Worm (Caenorhabditis elegans) whole organism, mixed stage, embryonic: ENCODE measurements around the gene srbc-54.

Experiments used
- M03D4.4 ChIP-seq: sonication (generic microtip); optimal IDR thresholded peaks from 2 replicates; lab custom pipeline; 2017; ENCODE audit warnings: mild to moderate bottlenecking, missing genetic modification characterization, missing compliant biosample characterization
- bed-3 ChIP-seq: fragments of 200-800 bp; sonication (Bioruptor generic); optimal IDR thresholded peaks from 3 replicates; lab custom pipeline; 2018; ENCODE audit warnings: mild to moderate bottlenecking, missing genetic modification characterization, moderate library complexity, missing compliant biosample characterization
- blmp-1 ChIP-seq: fragments of 150-350 bp; optimal IDR thresholded peaks from 2 replicates; lab custom pipeline; 2014; ENCODE audit warnings: missing biosample characterization, missing genetic modification characterization
- ceh-39 ChIP-seq: fragments of 150-350 bp; optimal IDR thresholded peaks from 2 replicates; lab custom pipeline; 2014; ENCODE audit warnings: missing biosample characterization, missing genetic modification characterization
- ceh-43 ChIP-seq: fragments of 200-800 bp; sonication (Bioruptor generic); optimal IDR thresholded peaks from 2 replicates; lab custom pipeline; 2018; ENCODE audit warnings: mild to moderate bottlenecking, missing genetic modification characterization, moderate library complexity, missing compliant biosample characterization
- ceh-83 ChIP-seq: fragments of 200-800 bp; sonication (Bioruptor generic); optimal IDR thresholded peaks from 2 replicates; lab custom pipeline; 2018; ENCODE audit warnings: mild to moderate bottlenecking, missing genetic modification characterization, missing compliant biosample characterization
- ces-1 ChIP-seq: fragments of 150-350 bp; optimal IDR thresholded peaks from 2 replicates; lab custom pipeline; 2014; ENCODE audit warnings: missing biosample characterization, missing genetic modification reagents, missing genetic modification characterization
- cnd-1 ChIP-seq: fragments of 200-800 bp; sonication (Bioruptor generic); optimal IDR thresholded peaks from 2 replicates; lab custom pipeline; 2018; ENCODE audit warnings: mild to moderate bottlenecking, missing genetic modification characterization, missing compliant biosample characterization
- drap-1 ChIP-seq: fragments of 200-800 bp; sonication (Bioruptor generic); optimal IDR thresholded peaks from 3 replicates; lab custom pipeline; 2018; ENCODE audit warnings: mild to moderate bottlenecking, missing genetic modification characterization, missing compliant biosample characterization
- elt-1 ChIP-seq: sonication (generic microtip); optimal IDR thresholded peaks from 2 replicates; lab custom pipeline; 2017; ENCODE audit warnings: missing genetic modification characterization, mild to moderate bottlenecking, missing compliant biosample characterization, antibody characterized with exemption, moderate library complexity, borderline replicate concordance; ENCODE audit not compliant: insufficient read depth
- elt-3 ChIP-seq: fragments of 150-350 bp; optimal IDR thresholded peaks from 2 replicates; lab custom pipeline; 2014; ENCODE audit warnings: missing biosample characterization, missing genetic modification characterization
- flh-1 ChIP-seq: fragments of 200-800 bp; sonication (Bioruptor generic); optimal IDR thresholded peaks from 2 replicates; lab custom pipeline; 2018; ENCODE audit warnings: mild to moderate bottlenecking, missing genetic modification characterization, moderate library complexity, missing compliant biosample characterization
- ham-2 ChIP-seq: fragments of 200-800 bp; sonication (Bioruptor generic); optimal IDR thresholded peaks from 2 replicates; lab custom pipeline; 2018; ENCODE audit warnings: mild to moderate bottlenecking, missing genetic modification characterization, missing compliant biosample characterization
- hlh-1 ChIP-seq: fragments of 150-350 bp; optimal IDR thresholded peaks from 2 replicates; lab custom pipeline; 2014; ENCODE audit warnings: missing biosample characterization, missing genetic modification reagents, missing genetic modification characterization
- lin-32 ChIP-seq: fragments of 200-800 bp; sonication (Bioruptor generic); optimal IDR thresholded peaks from 2 replicates; lab custom pipeline; 2018; ENCODE audit warnings: mild to moderate bottlenecking, missing genetic modification characterization, missing compliant biosample characterization
- mab-5 ChIP-seq: fragments of 150-350 bp; optimal IDR thresholded peaks from 2 replicates; lab custom pipeline; 2014; ENCODE audit warnings: missing biosample characterization, missing genetic modification characterization
- mls-2 ChIP-seq: sonication (generic microtip); optimal IDR thresholded peaks from 2 replicates; lab custom pipeline; 2016; ENCODE audit warnings: mild to moderate bottlenecking, missing genetic modification characterization, moderate library complexity, missing compliant biosample characterization
- nhr-12 ChIP-seq: fragments of 150-350 bp; optimal IDR thresholded peaks from 2 replicates; lab custom pipeline; 2014; ENCODE audit warnings: missing biosample characterization, missing genetic modification characterization
- nhr-2 ChIP-seq: fragments of 150-350 bp; optimal IDR thresholded peaks from 2 replicates; lab custom pipeline; 2014; ENCODE audit warnings: missing biosample characterization, missing genetic modification characterization
- nhr-237 ChIP-seq: fragments of 150-350 bp; optimal IDR thresholded peaks from 2 replicates; lab custom pipeline; 2014; ENCODE audit warnings: missing biosample characterization, missing genetic modification characterization
- nhr-28 ChIP-seq: fragments of 150-350 bp; optimal IDR thresholded peaks from 2 replicates; lab custom pipeline; 2014; ENCODE audit warnings: missing biosample characterization, missing genetic modification characterization
- nhr-76 ChIP-seq: sonication (generic microtip); optimal IDR thresholded peaks from 2 replicates; lab custom pipeline; 2017; ENCODE audit warnings: missing biosample characterization, missing genetic modification characterization
- sem-2 ChIP-seq: fragments of 200-800 bp; sonication (Bioruptor generic); optimal IDR thresholded peaks from 2 replicates; lab custom pipeline; 2018; ENCODE audit warnings: mild to moderate bottlenecking, missing genetic modification characterization, missing compliant biosample characterization
- snpc-4 ChIP-seq: fragments of 150-350 bp; optimal IDR thresholded peaks from 2 replicates; lab custom pipeline; 2014; ENCODE audit warnings: missing biosample characterization, missing genetic modification characterization
- sptf-1 ChIP-seq: sonication (generic microtip); optimal IDR thresholded peaks from 2 replicates; lab custom pipeline; 2017; ENCODE audit warnings: mild to moderate bottlenecking, missing genetic modification characterization, moderate library complexity, missing compliant biosample characterization
- tbx-8 ChIP-seq: fragments of 200-800 bp; sonication (Bioruptor generic); optimal IDR thresholded peaks from 2 replicates; lab custom pipeline; 2018; ENCODE audit warnings: mild to moderate bottlenecking, missing genetic modification characterization, moderate library complexity, missing compliant biosample characterization
- unc-39 ChIP-seq: fragments of 150-350 bp; optimal IDR thresholded peaks from 2 replicates; lab custom pipeline; 2014; ENCODE audit warnings: missing biosample characterization, missing genetic modification characterization
- unc-62 ChIP-seq: fragments of 150-350 bp; optimal IDR thresholded peaks from 2 replicates; lab custom pipeline; 2014; ENCODE audit warnings: missing biosample characterization, missing genetic modification reagents, missing genetic modification characterization
- zip-8 ChIP-seq: fragments of 150-350 bp; optimal IDR thresholded peaks from 2 replicates; lab custom pipeline; 2014; ENCODE audit warnings: missing biosample characterization, missing genetic modification characterization
- ztf-11 ChIP-seq: fragments of 150-350 bp; optimal IDR thresholded peaks from 2 replicates; lab custom pipeline; 2014; ENCODE audit warnings: missing biosample characterization, missing genetic modification characterization

srbc-54 gene

ce11 chrV:15796087-15796486, 37.4 kb downstream of the srbc-54 start, which contains the start of gene nhr-223:
Gene nhr-223 (plus strand): TSS chrV:15796387.
- TF ChIP-seq blmp-1 (no peak), ceh-43 (GFP tag; lab: Kevin White, UChicago) (no peak), drap-1 (no peak), nhr-76 (tag; lab: Kevin White, UChicago) (no peak), flh-1 (GFP tag; lab: Kevin White, UChicago) (no peak), hlh-1 (no peak), elt-1 (no peak), cnd-1 (tag; lab: Kevin White, UChicago) (no peak), sem-2 (GFP tag; lab: Kevin White, UChicago) (no peak), nhr-28 (tag; lab: Kevin White, UChicago) (no peak), ceh-83 (no peak), M03D4.4 (tag; lab: Kevin White, UChicago) (no peak), zip-8 (no peak), ham-2 (no peak), mab-5 (tag; lab: Kevin White, UChicago) (no peak), lin-32 (GFP tag; lab: Kevin White, UChicago) (no peak), ztf-11 (tag; lab: Kevin White, UChicago) (no peak)

- TF ChIP-seq nhr-237 (tag; lab: Kevin White, UChicago) = no peak
Measured at ce11 chrV:15793270-15793669, 40.3 kb downstream of the srbc-54 start, which contains the start of gene T26E4.7. Gene T26E4.7 (plus strand): TSS chrV:15793570.

DNA sequence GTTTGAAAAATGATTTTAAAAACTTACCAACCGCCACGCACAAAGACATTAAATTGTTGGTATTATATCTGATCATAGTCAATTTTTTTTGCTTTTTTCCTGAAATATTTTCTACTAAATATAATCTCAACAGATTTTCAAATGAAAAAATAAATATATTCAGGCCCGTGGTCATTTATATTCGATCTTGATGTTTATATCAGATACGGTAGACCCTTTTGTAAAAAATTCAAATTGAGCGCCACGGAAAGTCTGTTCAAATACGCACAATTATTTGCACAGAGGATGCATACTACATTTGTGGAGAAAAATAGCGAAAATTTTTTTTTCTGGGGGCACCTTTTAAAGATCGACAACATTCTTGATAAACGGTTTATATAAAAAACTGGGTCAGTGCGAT, 41.1 kb downstream of the srbc-54 start, which contains the start of gene T26E4.4:
Gene T26E4.4, minus strand, starts transcription at position 101 of the 400 bp plus-strand sequence.
- TF ChIP-seq ham-2 (no peak), cnd-1 (tag; lab: Kevin White, UChicago) (no peak), ceh-43 (GFP tag; lab: Kevin White, UChicago) (no peak), sptf-1 (tag; lab: Kevin White, UChicago) (no peak), nhr-28 (tag; lab: Kevin White, UChicago) (no peak), nhr-12 (no peak), bed-3 (GFP tag; lab: Kevin White, UChicago) (no peak), elt-1 (no peak), snpc-4 (tag; lab: Kevin White, UChicago) (no peak), unc-39 (tag; lab: Kevin White, UChicago) (no peak), mls-2 (tag; lab: Kevin White, UChicago) (no peak), nhr-2 (no peak), mab-5 (tag; lab: Kevin White, UChicago) (no peak), nhr-76 (tag; lab: Kevin White, UChicago) (no peak)

DNA sequence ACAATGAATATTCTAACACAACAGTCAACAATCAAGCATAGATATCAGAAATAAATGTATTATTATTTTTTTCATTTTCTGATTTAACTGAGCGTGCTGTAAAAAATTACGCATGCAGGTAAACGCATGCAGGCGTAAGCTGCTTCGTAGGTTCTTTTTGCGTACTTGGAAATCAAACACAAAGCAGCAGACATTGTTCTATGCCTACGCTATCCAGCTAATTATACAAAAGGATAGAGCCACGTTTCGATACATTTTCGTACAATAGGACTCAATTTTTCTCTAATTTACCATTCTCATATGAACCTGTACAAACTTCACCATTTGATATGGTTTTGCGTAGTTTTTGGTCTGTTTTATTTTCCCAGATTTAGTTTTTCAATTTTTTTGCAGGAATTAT, 51.0 kb downstream of the srbc-54 start, which contains the start of gene T26E4.3:
Gene T26E4.3, plus strand, starts transcription at position 301 of the 400 bp plus-strand sequence.
- no peak for TF ChIP-seq ceh-43 (GFP tag; lab: Kevin White, UChicago)
- TF ChIP-seq zip-8 = no peak
- TF ChIP-seq unc-39 (tag; lab: Kevin White, UChicago) = no peak
- TF ChIP-seq bed-3 (GFP tag; lab: Kevin White, UChicago) = no peak
- no peak for TF ChIP-seq elt-1
- no peak for TF ChIP-seq elt-3 (tag; lab: Kevin White, UChicago)
- TF ChIP-seq tbx-8 (GFP tag; lab: Kevin White, UChicago) = no peak
- TF ChIP-seq ceh-39 (tag; lab: Kevin White, UChicago) = no peak
- no peak for TF ChIP-seq ztf-11 (tag; lab: Kevin White, UChicago)
- no peak for TF ChIP-seq nhr-2
- TF ChIP-seq ces-1 = no peak
- no peak for TF ChIP-seq drap-1
- TF ChIP-seq cnd-1 (tag; lab: Kevin White, UChicago) = no peak
- TF ChIP-seq nhr-28 (tag; lab: Kevin White, UChicago) = no peak
- TF ChIP-seq blmp-1 = no peak
- no peak for TF ChIP-seq ceh-83
- no peak for TF ChIP-seq ham-2
- TF ChIP-seq unc-62 = no peak
